Fruit fly (Drosophila melanogaster) S2 (cell line): Measurements from ENCODE around the gene CG46025.

Experiments used
- CG8478 ChIP-seq: fragments of >200 bp; optimal IDR thresholded peaks from 2 replicates; lab custom pipeline; 2018
- CTCF ChIP-seq, 2 experiments: fragments of >200 bp; optimal IDR thresholded peaks; 2 replicates each; lab custom pipeline; 2018

Gene CG46025

DNA sequence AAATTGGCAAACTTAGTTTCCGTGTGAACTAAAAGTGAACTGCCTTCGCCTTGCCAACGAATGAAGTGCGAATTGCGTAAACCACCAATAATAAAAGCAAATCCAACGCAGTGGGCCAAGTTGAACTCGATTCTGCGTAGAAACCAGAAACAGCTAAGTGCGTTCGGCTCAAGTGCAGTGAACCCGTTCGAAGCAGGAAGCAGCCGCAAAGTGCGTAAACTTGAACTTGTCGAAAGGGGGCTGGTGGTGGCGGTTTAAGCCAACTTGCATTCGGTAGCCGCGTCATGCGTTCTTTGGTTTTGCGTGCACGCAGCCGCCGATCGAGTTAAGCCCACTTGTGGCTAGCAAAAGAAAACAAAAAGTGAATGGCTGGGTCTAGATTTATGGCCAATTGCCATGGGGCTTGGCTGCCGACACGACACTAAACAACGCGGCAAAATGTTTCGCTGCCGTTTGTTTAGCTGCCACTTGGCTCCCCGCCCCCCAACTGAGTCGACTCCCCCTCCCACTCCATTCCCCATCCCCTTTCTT lies 3.3 kb upstream of the CG46025 start:
- no peak for TF ChIP-seq CTCF (optimal IDR thresholded peaks at IDR 0.05; lab: Kevin White, UChicago)
- no peak for TF ChIP-seq CG8478 (lab: Kevin White, UChicago)

DNA sequence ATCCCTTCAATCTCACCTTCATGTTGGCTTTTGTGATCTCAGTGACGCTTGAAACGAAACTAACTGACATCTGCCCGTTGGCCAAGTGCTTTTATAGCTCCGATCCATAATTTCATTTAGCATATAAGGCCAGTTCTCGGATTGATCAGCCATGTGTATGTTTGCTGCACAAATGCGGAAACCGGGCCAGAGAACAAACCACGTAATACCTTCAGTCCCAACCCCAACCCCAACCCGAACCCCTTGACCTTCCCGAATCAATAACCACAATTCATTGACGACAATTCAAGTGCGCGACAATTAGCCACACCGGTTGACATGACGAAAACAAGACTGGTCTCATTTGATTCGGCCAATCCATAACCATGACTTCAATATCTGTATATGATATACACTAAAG lies 888 bp upstream of the CG46025 start, which contains the start of gene CG7203:
Gene CG7203 (minus strand): TSS at position 101 of the 400 bp plus-strand sequence.
- TF ChIP-seq CTCF (optimal IDR thresholded peaks at IDR 0.05; lab: Kevin White, UChicago) (no peak), CG8478 (lab: Kevin White, UChicago) (no peak)

DNA sequence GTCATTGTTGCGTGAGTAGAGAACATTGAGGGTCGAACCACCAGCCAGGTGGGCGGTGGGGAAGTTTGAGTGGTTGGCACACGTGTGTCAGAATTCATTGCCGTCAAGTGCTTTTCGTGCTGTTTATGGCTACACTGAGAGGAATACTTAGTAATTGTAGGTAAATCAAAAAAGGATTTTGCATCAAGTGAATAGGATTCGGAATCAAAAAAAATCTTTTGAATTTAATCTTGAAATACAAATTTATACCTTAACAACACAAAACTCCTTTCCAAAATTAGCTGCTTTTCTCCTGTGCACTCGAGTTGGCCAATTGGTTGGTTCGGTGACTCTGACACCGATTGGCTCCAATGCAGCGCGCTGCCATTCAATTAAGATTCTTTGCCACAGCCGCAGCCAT lies 565 bp downstream of the CG46025 start:
- no peak for TF ChIP-seq CTCF (optimal IDR thresholded peaks at IDR 0.05; lab: Kevin White, UChicago)
- no peak for TF ChIP-seq CG8478 (lab: Kevin White, UChicago)

DNA sequence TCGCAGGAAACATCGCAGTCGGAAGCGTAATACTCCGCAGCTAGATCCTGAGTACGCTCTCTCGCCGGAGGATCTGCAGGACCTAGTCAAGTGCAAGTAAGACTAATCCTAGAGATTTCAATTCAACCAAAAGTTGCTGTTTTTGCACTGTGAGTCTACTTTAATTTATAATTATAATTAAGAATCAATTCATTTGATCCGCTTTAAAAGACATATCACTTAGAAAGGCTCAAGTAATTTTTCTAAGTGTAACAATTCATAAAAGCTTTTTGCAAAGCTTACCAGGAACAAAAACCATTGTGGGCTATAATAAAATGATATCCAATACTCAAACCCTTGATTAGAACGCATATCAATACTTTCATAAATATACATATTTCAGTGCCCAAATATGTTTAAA lies 2.9 kb downstream of the CG46025 start:
- TF ChIP-seq CTCF (optimal IDR thresholded peaks at IDR 0.05; lab: Kevin White, UChicago) = no peak
- no peak for TF ChIP-seq CG8478 (lab: Kevin White, UChicago)

DNA sequence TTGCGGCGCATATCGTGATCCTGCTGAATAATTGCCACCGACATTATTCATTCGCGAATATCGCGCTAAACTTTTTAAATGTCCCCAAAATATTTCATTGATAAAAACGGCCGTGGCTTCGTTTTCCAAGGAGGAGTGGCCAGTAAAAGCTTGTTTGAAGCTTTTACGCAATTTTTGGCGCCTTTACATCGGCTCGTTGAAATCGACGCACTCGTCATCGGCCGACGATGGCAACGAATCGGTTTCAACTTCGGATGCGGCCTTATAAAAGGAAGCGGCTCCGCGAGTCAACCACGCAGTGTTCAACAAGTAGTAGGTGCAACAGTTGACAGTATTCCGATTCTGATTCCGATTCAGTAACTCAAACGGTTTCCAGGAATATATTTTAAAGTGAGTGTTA lies 13.4 kb downstream of the CG46025 start, which contains the start of gene CG7191:
Gene CG7191 (plus strand): TSS at position 301 of the 400 bp plus-strand sequence.
- no peak for TF ChIP-seq CG8478 (lab: Kevin White, UChicago)

DNA sequence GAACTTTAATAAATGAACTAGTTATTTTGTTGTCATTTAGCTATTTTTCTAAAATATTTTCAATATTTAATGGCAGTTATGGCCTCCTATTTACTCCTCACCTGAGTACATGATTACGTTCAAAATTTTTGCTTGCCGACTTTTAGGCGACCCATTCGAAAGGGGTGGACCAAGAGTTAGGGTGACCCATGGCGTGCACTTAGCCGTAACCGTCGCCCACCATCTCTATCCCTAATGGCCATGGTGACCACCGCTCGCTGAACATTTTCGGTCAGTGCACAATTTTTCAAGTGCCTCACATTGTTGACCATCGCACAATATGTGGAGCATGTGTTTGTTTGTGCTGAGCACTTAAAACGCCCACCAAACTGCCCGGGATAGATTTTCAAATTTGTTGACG lies 17.9 kb downstream of the CG46025 start:
- no peak for TF ChIP-seq CTCF (optimal IDR thresholded peaks at IDR 0.05; lab: Kevin White, UChicago)
- TF ChIP-seq CG8478 (lab: Kevin White, UChicago) = no peak

DNA sequence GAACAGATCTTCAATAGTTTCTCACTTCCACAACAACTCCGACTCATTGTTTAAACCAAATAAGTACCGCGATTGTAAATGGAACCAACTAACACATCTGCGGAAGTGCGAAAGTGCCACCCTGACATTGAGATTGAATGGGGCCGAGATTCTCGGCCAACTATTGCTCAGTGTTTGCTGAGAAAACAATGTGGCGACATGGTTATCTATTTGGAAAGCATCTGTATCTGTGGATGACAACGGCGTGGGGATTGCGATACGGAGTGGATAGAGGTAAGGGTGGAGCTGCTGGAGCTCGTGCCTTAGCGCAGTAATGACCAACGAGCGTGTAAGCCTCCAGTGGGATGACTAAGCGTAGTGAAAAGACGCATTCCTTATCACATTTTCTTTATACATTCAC lies 21.3 kb downstream of the CG46025 start:
- TF ChIP-seq CTCF (optimal IDR thresholded peaks at IDR 0.05; lab: Kevin White, UChicago) = no peak
- no peak for TF ChIP-seq CG8478 (lab: Kevin White, UChicago)

DNA sequence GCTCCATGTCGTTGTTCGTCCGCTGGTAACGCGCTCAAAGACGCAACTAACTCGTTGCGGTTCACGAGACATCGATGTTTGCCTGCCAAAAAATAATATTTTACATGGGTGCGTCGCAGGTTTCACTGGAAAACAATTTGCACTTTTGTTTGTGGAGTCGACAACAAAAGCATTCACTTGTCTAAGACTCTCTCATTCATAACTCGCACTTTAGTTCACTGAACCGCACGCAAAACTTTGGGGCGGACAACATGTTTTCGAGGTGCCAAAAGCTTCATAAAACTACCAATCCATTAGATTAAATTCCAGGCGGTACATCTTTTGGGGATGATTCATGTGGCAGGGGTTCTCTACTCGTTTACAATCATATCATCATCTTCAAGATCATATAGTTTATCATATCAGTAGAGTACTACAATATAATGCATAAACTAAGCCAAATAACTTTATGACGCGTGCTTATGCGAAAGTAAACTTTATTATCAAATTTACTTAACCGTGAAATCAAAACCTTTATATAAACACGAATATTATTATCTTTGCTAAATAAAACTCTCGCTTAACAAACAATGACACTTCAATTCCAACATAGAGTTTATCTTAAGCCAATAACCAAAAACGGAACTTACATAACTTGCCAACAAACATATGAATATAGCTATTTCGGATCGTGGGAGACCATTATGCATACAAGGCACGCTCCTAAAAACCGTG lies 24.2 kb downstream of the CG46025 start, which contains the start of gene CG7179:
Gene CG7179 (minus strand): TSS at position 51 of the 714 bp plus-strand sequence.
- TF ChIP-seq CTCF (optimal IDR thresholded peaks at IDR 0.05; lab: Kevin White, UChicago) (no peak), CG8478 (lab: Kevin White, UChicago) (no peak)

DNA sequence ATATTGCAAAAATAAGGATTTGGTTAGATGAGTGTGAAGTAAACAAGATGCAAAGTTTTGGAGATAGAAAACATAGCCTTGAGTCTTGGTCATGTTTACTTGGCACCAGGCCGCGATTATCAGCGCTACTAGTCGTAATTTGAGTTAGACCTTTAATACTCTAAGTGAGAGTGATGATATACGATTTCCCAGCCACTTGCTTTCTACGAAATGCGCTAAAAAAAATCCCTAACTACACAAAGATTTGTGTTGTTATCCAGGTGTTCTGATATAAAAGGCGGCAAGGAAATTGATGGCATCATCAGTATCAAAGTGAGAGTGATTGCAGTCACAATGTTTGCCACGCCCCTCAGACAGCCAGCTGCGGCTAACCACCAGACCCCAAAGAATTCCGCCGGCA lies 25.8 kb downstream of the CG46025 start, which contains the start of gene Uro:
Gene Uro (plus strand): TSS at position 301 of the 400 bp plus-strand sequence.
- TF ChIP-seq CTCF (optimal IDR thresholded peaks at IDR 0.05; lab: Kevin White, UChicago) (no peak), CG8478 (lab: Kevin White, UChicago) (no peak)

DNA sequence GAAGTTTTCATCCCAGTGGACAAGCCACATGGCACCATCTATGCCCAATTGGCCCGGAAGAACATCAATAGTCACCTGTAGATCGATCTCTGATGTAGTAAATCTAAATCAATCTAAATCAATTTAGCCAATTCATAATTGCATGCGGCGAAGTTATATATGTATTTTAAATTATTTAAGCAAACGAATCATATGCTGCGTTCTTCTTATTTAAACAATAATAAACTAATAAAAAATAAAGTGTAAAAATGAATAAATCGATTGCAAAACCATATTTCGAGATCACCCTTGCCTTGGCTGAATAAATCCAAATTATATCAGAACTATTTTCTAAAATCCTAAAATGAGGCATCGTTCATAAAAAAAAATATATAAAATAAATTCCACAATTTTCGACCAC lies 27.2 kb downstream of the CG46025 start, which contains the start of gene CG7164:
Gene CG7164 (plus strand): TSS at position 301 of the 400 bp plus-strand sequence.
- no peak for TF ChIP-seq CTCF (optimal IDR thresholded peaks at IDR 0.05; lab: Kevin White, UChicago)
- no peak for TF ChIP-seq CG8478 (lab: Kevin White, UChicago)

DNA sequence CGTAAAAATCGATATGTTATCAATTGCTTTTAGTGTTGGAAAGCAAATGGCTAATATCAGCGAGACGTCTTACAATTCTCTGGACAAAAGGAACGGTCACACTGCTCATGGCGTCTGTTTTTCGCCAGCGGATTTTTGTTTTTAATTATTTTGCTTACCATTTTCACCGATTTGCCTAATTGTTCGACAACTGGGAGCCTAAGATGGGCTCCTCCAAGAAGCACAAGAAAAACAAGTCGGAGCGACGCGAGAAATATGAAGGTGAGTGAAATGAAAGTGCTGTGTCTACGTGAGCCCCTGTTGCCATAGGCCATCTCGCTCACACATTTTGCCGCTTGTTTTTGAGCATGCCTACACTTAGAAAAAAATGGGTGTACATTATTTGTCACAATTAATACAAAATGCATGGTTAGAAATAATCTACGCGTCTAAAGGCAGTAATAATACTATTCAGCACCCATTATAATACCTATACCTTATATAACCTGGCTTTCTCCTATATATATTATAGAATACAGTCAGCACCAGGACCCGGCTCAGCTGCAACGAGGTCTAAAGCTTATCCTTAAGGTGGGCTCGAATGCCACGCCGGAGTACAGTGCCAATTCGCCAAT lies 28.9 kb downstream of the CG46025 start, which contains the start of gene Brd7-9:
Gene Brd7-9 (plus strand): TSS at position 78 of the 614 bp plus-strand sequence.
- TF ChIP-seq CG8478 (lab: Kevin White, UChicago) (no peak), CTCF (optimal IDR thresholded peaks at IDR 0.05; lab: Kevin White, UChicago) (no peak)

DNA sequence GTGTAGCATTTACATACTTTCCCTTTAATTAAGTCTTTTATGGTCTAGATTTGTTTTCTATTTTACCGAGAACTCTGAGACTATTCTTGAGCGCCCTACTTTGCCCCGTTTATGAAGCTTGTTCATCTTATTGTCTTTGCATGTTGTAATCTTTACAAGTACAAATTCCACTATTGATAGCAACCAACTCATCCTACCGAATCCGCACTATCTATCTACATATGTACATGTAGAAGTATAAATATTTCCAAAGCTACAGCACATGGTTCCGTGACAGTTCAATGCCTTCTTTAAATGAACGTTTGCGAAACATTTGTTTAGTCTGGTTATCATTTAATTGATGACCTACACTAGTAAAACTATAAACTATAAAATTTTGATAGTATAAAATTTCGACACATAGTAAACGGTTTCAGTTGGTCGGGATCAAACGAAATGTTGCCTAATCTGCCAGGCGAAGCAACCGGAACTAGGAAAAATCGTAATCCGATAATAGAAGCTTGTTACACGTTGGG lies 35.0 kb downstream of the CG46025 start:
- no peak for TF ChIP-seq CG8478 (lab: Kevin White, UChicago)
- TF ChIP-seq CTCF (optimal IDR thresholded peaks at IDR 0.05; lab: Kevin White, UChicago) = no peak

DNA sequence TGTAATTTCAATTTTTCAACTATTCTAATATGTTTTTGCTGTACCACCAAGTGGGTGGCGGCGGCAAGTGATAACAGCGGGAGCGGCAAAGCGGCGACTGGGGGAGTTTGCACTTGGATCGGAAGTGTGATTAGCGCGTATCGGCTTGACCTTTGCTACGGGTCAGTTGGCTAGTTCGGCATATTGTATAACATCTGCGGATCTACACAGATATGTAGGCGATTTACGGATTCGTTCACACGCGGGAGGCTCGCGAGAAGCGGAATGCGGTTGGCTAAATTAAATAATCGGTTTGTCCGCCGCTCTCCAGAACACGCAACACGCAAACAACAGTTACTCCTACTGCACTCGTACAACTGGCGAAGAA lies 36.1 kb downstream of the CG46025 start:
- TF ChIP-seq CG8478 (lab: Kevin White, UChicago) (no peak), CTCF (optimal IDR thresholded peaks at IDR 0.05; lab: Kevin White, UChicago) (no peak)

DNA sequence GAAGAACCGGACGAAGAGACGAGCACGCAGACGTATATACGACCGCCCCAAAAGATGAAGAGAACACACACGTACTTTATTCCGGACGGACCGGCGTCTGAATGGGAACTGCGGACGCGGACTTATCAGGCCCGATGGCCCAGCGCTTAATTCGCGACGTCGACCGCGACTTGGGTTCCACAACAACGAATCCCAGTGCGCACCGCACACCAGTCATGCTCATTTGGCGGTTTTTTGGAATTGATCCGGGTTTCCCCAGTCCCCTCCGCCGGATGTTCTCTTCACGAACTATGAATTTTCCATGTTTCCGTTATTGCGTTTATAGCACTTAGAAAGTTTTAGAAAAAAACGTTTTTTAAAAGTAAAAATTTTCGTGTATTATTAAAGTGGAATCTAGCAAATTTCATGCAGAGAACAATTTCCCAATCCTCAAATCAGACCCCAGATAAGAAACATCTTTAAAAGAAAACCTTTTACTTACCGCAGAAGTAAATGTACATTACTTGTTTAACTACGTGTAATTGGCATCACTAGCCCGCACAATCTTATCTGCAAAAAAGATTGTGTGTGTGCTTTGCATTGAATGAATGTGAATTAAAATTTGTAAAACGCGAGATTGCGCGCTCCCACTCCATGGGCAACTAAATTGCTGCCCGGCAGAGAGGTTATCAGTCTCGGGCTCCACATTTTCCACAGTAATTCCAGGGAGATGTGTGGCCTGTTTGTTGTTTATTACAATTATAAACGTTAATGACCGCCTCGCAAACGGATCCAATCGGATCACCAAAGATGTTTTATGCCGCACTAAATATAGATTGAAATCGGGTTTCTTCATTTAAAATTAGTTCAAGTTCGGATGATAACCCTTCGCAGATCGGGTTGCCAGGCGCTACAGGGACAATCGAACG lies 36.7 kb downstream of the CG46025 start, which contains the start of gene CG7149:
Gene CG7149 (minus strand): TSS at position 110 of the 908 bp plus-strand sequence.
- TF ChIP-seq CG8478 (lab: Kevin White, UChicago) = no peak
- TF ChIP-seq CTCF (optimal IDR thresholded peaks at IDR 0.05; lab: Kevin White, UChicago) = no peak
